Worm (Caenorhabditis elegans) whole organism, L1 larva: ENCODE data around the gene lgc-53.

Source experiments
- ceh-88 ChIP-seq: fragments of 200-800 bp; sonication (Bioruptor generic); IDR thresholded peaks from 2 replicates; pipeline ENCODE4 v1.3.6; 2022; ENCODE audit warnings: missing genetic modification characterization, missing compliant biosample characterization
- efl-1 ChIP-seq, 4 experiments: fragments of 150-350 bp; optimal IDR thresholded peaks in 3 of 4; peaks in 1 of 4; 1 replicate in 1 of 4; 2 replicates in 3 of 4; lab custom pipeline; 2014; ENCODE audit warnings: missing biosample characterization in 2 of 4, missing genetic modification characterization in 2 of 4, missing genetic modification reagents in 2 of 4
- jun-1 ChIP-seq: fragments of 150-350 bp; optimal IDR thresholded peaks from 2 replicates; lab custom pipeline; 2014; ENCODE audit warnings: missing biosample characterization, missing genetic modification reagents, missing genetic modification characterization
- lin-15B ChIP-seq: fragments of 150-350 bp; sonication (generic microtip); optimal IDR thresholded peaks from 3 replicates; lab custom pipeline; 2014; ENCODE audit warnings: missing biosample characterization, missing genetic modification characterization
- lir-3 ChIP-seq: sonication (generic microtip); optimal IDR thresholded peaks from 2 replicates; lab custom pipeline; 2016; ENCODE audit warnings: mild to moderate bottlenecking, missing genetic modification characterization, moderate library complexity, missing compliant biosample characterization; ENCODE audit not compliant: poor library complexity
- mdl-1 ChIP-seq, 2 experiments: fragments of 150-350 bp; optimal IDR thresholded peaks; 2 replicates each; lab custom pipeline; 2014 to 2017; ENCODE audit warnings: missing biosample characterization in 2 of 2, missing genetic modification characterization in 2 of 2, inconsistent platforms in 1 of 2
- nhr-11 ChIP-seq: fragments of 150-350 bp; optimal IDR thresholded peaks from 2 replicates; lab custom pipeline; 2014; ENCODE audit warnings: missing biosample characterization, missing genetic modification characterization
- nhr-12 ChIP-seq: sonication (generic microtip); optimal IDR thresholded peaks from 2 replicates; lab custom pipeline; 2017; ENCODE audit warnings: missing biosample characterization, missing genetic modification characterization
- nhr-237 ChIP-seq: fragments of 150-350 bp; optimal IDR thresholded peaks from 2 replicates; lab custom pipeline; 2014; ENCODE audit warnings: missing biosample characterization, missing genetic modification characterization
- nhr-47 ChIP-seq: sonication (generic microtip); optimal IDR thresholded peaks from 2 replicates; lab custom pipeline; 2016; ENCODE audit warnings: mild to moderate bottlenecking, missing genetic modification characterization, moderate library complexity, missing compliant biosample characterization
- nhr-76 ChIP-seq: sonication (generic microtip); optimal IDR thresholded peaks from 2 replicates; lab custom pipeline; 2017; ENCODE audit warnings: missing biosample characterization, missing genetic modification characterization
- snpc-4 ChIP-seq: fragments of 150-350 bp; optimal IDR thresholded peaks from 2 replicates; lab custom pipeline; 2014; ENCODE audit warnings: missing biosample characterization, missing genetic modification characterization
- unc-30 ChIP-seq: sonication (generic microtip); optimal IDR thresholded peaks from 2 replicates; lab custom pipeline; 2017; ENCODE audit warnings: missing biosample characterization, missing genetic modification characterization
- ztf-4 ChIP-seq: fragments of 150-350 bp; optimal IDR thresholded peaks from 2 replicates; lab custom pipeline; 2014; ENCODE audit warnings: missing biosample characterization, missing genetic modification characterization

DNA sequence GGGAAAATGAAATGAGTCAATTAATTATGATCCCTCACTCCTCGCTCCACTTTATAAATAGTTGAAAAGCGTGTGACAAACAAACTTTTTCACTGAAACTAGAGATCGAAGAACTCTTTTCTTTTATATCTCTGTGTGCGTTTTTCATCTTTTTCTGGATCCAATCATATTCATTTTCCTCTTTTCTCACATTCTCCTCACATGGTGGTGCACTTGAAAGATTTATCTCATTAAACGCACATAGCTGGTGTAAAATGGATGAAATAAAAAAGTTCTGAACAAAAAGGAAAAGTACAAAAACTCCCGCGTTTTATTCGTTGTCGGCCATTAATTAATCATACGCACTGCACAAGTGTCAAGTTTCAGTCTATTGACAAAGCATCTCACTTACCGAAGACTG lies 40.7 kb downstream of the lgc-53 start:
- TF ChIP-seq snpc-4 (tag; lab: Kevin White, UChicago) (no peak), unc-30 (tag; lab: Kevin White, UChicago) (no peak), lin-15B (tag; lab: Kevin White, UChicago) (no peak), nhr-11 (tag; lab: Kevin White, UChicago) (no peak), ztf-4 (no peak), nhr-237 (tag; lab: Kevin White, UChicago) (no peak), nhr-47 (no peak), mdl-1 (tag; optimal IDR thresholded peaks at IDR 0.05; lab: Kevin White, UChicago) (no peak), nhr-12 (tag; lab: Kevin White, UChicago) (no peak), ceh-88 (GFP tag; lab: Robert Waterston, UW) (no peak), jun-1 (tag; lab: Kevin White, UChicago) (no peak), lir-3 (tag; lab: Kevin White, UChicago) (no peak), efl-1 (optimal IDR thresholded peaks at IDR 0.05; lab: Kevin White, UChicago) (no peak), efl-1 (GFP tag; optimal IDR thresholded peaks at IDR 0.05 in 1 of 2; lab: Kevin White, UChicago) (no peak), nhr-76 (tag; lab: Kevin White, UChicago) (no peak)
